Fruit fly (Drosophila melanogaster) ovary, adult (tissue): Measurements from ENCODE around the gene Ice2.

Source experiments
- CG17801 ChIP-seq: fragments of 200-800 bp; optimal IDR thresholded peaks from 2 replicates; lab custom pipeline; 2019; ENCODE audit warnings: missing biosample characterization, mild to moderate bottlenecking, missing genetic modification characterization, moderate library complexity; ENCODE audit not compliant: partially characterized antibody

The Ice2 gene

dm6 chr3R:21130050-21130449 is at the start of gene Ice2:
Gene Ice2, plus strand, starts transcription at chr3R:21130216.
- TF ChIP-seq CG17801 (GFP tag; lab: Kevin White, UChicago), result no peak

dm6 chr3R:21080876-21081586 is 49.0 kb upstream of the Ice2 start, which contains the start of gene HHEX:
Gene HHEX, minus strand, starts transcription at chr3R:21080926.
- TF ChIP-seq CG17801 (GFP tag; lab: Kevin White, UChicago), result no peak

- no peak for TF ChIP-seq CG17801 (GFP tag; lab: Kevin White, UChicago)
Measured at dm6 chr3R:21084979-21085378, 45.0 kb upstream of the Ice2 start.

- TF ChIP-seq CG17801 (GFP tag; lab: Kevin White, UChicago), result no peak
Measured at dm6 chr3R:21089416-21089815, 40.6 kb upstream of the Ice2 start.

dm6 chr3R:21090230-21091021 is 39.6 kb upstream of the Ice2 start:
- no peak for TF ChIP-seq CG17801 (GFP tag; lab: Kevin White, UChicago)

dm6 chr3R:21091500-21091899 is 38.5 kb upstream of the Ice2 start:
- no peak for TF ChIP-seq CG17801 (GFP tag; lab: Kevin White, UChicago)

- no peak for TF ChIP-seq CG17801 (GFP tag; lab: Kevin White, UChicago)
Measured at dm6 chr3R:21092036-21092435, 38.0 kb upstream of the Ice2 start.

- no peak for TF ChIP-seq CG17801 (GFP tag; lab: Kevin White, UChicago)
Measured at dm6 chr3R:21092829-21093228, 37.2 kb upstream of the Ice2 start.

- no peak for TF ChIP-seq CG17801 (GFP tag; lab: Kevin White, UChicago)
Measured at dm6 chr3R:21094292-21094691, 35.7 kb upstream of the Ice2 start.

dm6 chr3R:21096532-21097143 is 33.4 kb upstream of the Ice2 start:
- TF ChIP-seq CG17801 (GFP tag; lab: Kevin White, UChicago), result no peak

dm6 chr3R:21097160-21097559 is 32.9 kb upstream of the Ice2 start:
- TF ChIP-seq CG17801 (GFP tag; lab: Kevin White, UChicago), result no peak

dm6 chr3R:21097631-21098117 is 32.3 kb upstream of the Ice2 start, which contains the start of gene RhoGAP93B:
Gene RhoGAP93B, minus strand, starts transcription at chr3R:21097827.
- TF ChIP-seq CG17801 (GFP tag; lab: Kevin White, UChicago), result peak; percentile 95

dm6 chr3R:21101453-21102214 is 28.4 kb upstream of the Ice2 start, which contains the start of the genes CG7044 and Tbc1d22:
Gene CG7044, minus strand, starts transcription at chr3R:21101718.
Gene Tbc1d22, plus strand, starts transcription at chr3R:21102199.
- TF ChIP-seq CG17801 (GFP tag; lab: Kevin White, UChicago), result peak; percentile 15

dm6 chr3R:21102477-21102876 is 27.5 kb upstream of the Ice2 start:
- TF ChIP-seq CG17801 (GFP tag; lab: Kevin White, UChicago), result no peak
